Worm (Caenorhabditis elegans) whole organism, late embryonic: Measurements from ENCODE around the gene T03D3.5.

Source experiments
- C08G9.2 ChIP-seq: sonication (generic microtip); optimal IDR thresholded peaks from 2 replicates; lab custom pipeline; 2016; ENCODE audit warnings: mild to moderate bottlenecking, missing genetic modification characterization, moderate library complexity, missing compliant biosample characterization
- K09A11.1 ChIP-seq: sonication (generic microtip); optimal IDR thresholded peaks from 2 replicates; lab custom pipeline; 2017; ENCODE audit warnings: antibody characterized with exemption, mild to moderate bottlenecking, missing genetic modification characterization, missing compliant biosample characterization; ENCODE audit not compliant: insufficient read depth
- ama-1 ChIP-seq: fragments of 150-350 bp; optimal IDR thresholded peaks from 2 replicates; lab custom pipeline; 2014
- ceh-14 ChIP-seq: sonication (generic microtip); optimal IDR thresholded peaks from 2 replicates; lab custom pipeline; 2016; ENCODE audit warnings: missing genotype, missing genetic modification characterization, missing compliant biosample characterization
- ceh-19 ChIP-seq: fragments of 200-800 bp; sonication (Bioruptor generic); optimal IDR thresholded peaks from 2 replicates; lab custom pipeline; 2018; ENCODE audit warnings: mild to moderate bottlenecking, missing genetic modification characterization, missing compliant biosample characterization
- ceh-34 ChIP-seq: sonication (generic microtip); optimal IDR thresholded peaks from 2 replicates; lab custom pipeline; 2016; ENCODE audit warnings: mild to moderate bottlenecking, missing genetic modification characterization, missing compliant biosample characterization
- dve-1 ChIP-seq: sonication (generic microtip); optimal IDR thresholded peaks from 2 replicates; lab custom pipeline; 2017; ENCODE audit warnings: antibody characterized with exemption, mild to moderate bottlenecking, missing genetic modification characterization, missing compliant biosample characterization
- madf-2 ChIP-seq: sonication (generic microtip); optimal IDR thresholded peaks from 2 replicates; lab custom pipeline; 2017; ENCODE audit warnings: missing genetic modification characterization, missing compliant biosample characterization
- odd-2 ChIP-seq: sonication (generic microtip); optimal IDR thresholded peaks from 2 replicates; lab custom pipeline; 2017; ENCODE audit warnings: antibody characterized with exemption, mild to moderate bottlenecking, missing genetic modification characterization, missing compliant biosample characterization
- pag-3 ChIP-seq: sonication (generic microtip); optimal IDR thresholded peaks from 2 replicates; lab custom pipeline; 2016; ENCODE audit warnings: missing compliant biosample characterization, missing genetic modification characterization, borderline replicate concordance
- ref-2 ChIP-seq: sonication (generic microtip); optimal IDR thresholded peaks from 2 replicates; lab custom pipeline; 2016; ENCODE audit warnings: missing genetic modification characterization, missing compliant biosample characterization
- tbx-2 ChIP-seq: sonication (generic microtip); optimal IDR thresholded peaks from 2 replicates; lab custom pipeline; 2016; ENCODE audit warnings: missing genetic modification characterization, missing compliant biosample characterization
- tbx-7 ChIP-seq: sonication (generic microtip); optimal IDR thresholded peaks from 2 replicates; lab custom pipeline; 2016; ENCODE audit warnings: missing genotype, missing genetic modification characterization, missing compliant biosample characterization

- no peak for TF ChIP-seq ama-1 (lab: Kevin White, UChicago)
- no peak for TF ChIP-seq odd-2 (tag; lab: Kevin White, UChicago)
- no peak for TF ChIP-seq tbx-7 (tag; lab: Kevin White, UChicago)
- TF ChIP-seq C08G9.2 (tag; lab: Kevin White, UChicago) = no peak
- no peak for TF ChIP-seq ceh-34
- TF ChIP-seq madf-2 (tag; lab: Kevin White, UChicago) = no peak
- no peak for TF ChIP-seq ref-2
- no peak for TF ChIP-seq K09A11.1 (tag; lab: Kevin White, UChicago)
- TF ChIP-seq ceh-14 (tag; lab: Kevin White, UChicago) = no peak
- no peak for TF ChIP-seq dve-1 (tag; lab: Kevin White, UChicago)
- TF ChIP-seq pag-3 (tag; lab: Kevin White, UChicago) = no peak
- no peak for TF ChIP-seq tbx-2 (tag; lab: Kevin White, UChicago)
- no peak for TF ChIP-seq ceh-19 (GFP tag; lab: Kevin White, UChicago)
These were observed 8.5 kb downstream of the T03D3.5 start, which contains the start of gene srt-34 for ce11 chrV:2818117-2818516.
